Worm (Caenorhabditis elegans) whole organism, late embryonic: Measurements from ENCODE around the gene fbxa-174.
"Not testable (repeated sequence)": the region's sequence is repeated elsewhere in the genome, so short reads cannot be mapped to it uniquely, and the experiment has no call there.

Experiments
- C38D4.7 ChIP-seq: fragments of 200-800 bp; sonication (Bioruptor generic); optimal IDR thresholded peaks from 2 replicates; lab custom pipeline; 2018; ENCODE audit warnings: mild to moderate bottlenecking, missing genetic modification characterization, moderate library complexity, missing compliant biosample characterization
- F13H6.1 ChIP-seq: sonication (generic microtip); optimal IDR thresholded peaks from 2 replicates; lab custom pipeline; 2016; ENCODE audit warnings: missing genetic modification characterization, missing compliant biosample characterization
- K09A11.1 ChIP-seq: sonication (generic microtip); optimal IDR thresholded peaks from 2 replicates; lab custom pipeline; 2017; ENCODE audit warnings: antibody characterized with exemption, mild to moderate bottlenecking, missing genetic modification characterization, missing compliant biosample characterization; ENCODE audit not compliant: insufficient read depth
- Y22D7AL.16 ChIP-seq: sonication (generic microtip); optimal IDR thresholded peaks from 2 replicates; lab custom pipeline; 2016; ENCODE audit warnings: missing genetic modification characterization, missing compliant biosample characterization
- ama-1 ChIP-seq: fragments of 150-350 bp; optimal IDR thresholded peaks from 2 replicates; lab custom pipeline; 2014
- ceh-14 ChIP-seq: sonication (generic microtip); optimal IDR thresholded peaks from 2 replicates; lab custom pipeline; 2016; ENCODE audit warnings: missing genotype, missing genetic modification characterization, missing compliant biosample characterization
- ceh-18 ChIP-seq: sonication (generic microtip); optimal IDR thresholded peaks from 2 replicates; lab custom pipeline; 2016; ENCODE audit warnings: missing genetic modification characterization, missing compliant biosample characterization
- ceh-24 ChIP-seq: sonication (generic microtip); optimal IDR thresholded peaks from 2 replicates; lab custom pipeline; 2016; ENCODE audit warnings: mild to moderate bottlenecking, missing genetic modification characterization, missing compliant biosample characterization
- ceh-31 ChIP-seq: sonication (generic microtip); optimal IDR thresholded peaks from 2 replicates; lab custom pipeline; 2016; ENCODE audit warnings: missing genetic modification characterization, missing compliant biosample characterization
- ceh-34 ChIP-seq: sonication (generic microtip); optimal IDR thresholded peaks from 2 replicates; lab custom pipeline; 2016; ENCODE audit warnings: mild to moderate bottlenecking, missing genetic modification characterization, missing compliant biosample characterization
- ceh-45 ChIP-seq: fragments of 200-800 bp; sonication (Bioruptor generic); IDR thresholded peaks from 2 replicates; pipeline ENCODE4 v1.3.6; 2022; ENCODE audit warnings: missing genetic modification reagents, missing genetic modification characterization, missing compliant biosample characterization
- ceh-48 ChIP-seq: sonication (generic microtip); optimal IDR thresholded peaks from 2 replicates; lab custom pipeline; 2016; ENCODE audit warnings: missing genetic modification characterization, inconsistent platforms, missing compliant biosample characterization
- ceh-6 ChIP-seq: fragments of 200-800 bp; sonication (Bioruptor generic); optimal IDR thresholded peaks from 2 replicates; lab custom pipeline; 2018; ENCODE audit warnings: mild to moderate bottlenecking, missing genetic modification characterization, missing compliant biosample characterization
- che-1 ChIP-seq: sonication (generic microtip); optimal IDR thresholded peaks from 2 replicates; lab custom pipeline; 2016; ENCODE audit warnings: mild to moderate bottlenecking, missing genetic modification characterization, missing compliant biosample characterization
- dmd-4 ChIP-seq: sonication (generic microtip); optimal IDR thresholded peaks from 2 replicates; lab custom pipeline; 2016; ENCODE audit warnings: borderline replicate concordance, missing genetic modification characterization, missing compliant biosample characterization
- dve-1 ChIP-seq: sonication (generic microtip); optimal IDR thresholded peaks from 2 replicates; lab custom pipeline; 2017; ENCODE audit warnings: antibody characterized with exemption, mild to moderate bottlenecking, missing genetic modification characterization, missing compliant biosample characterization
- elt-2 ChIP-seq: sonication (generic microtip); optimal IDR thresholded peaks from 2 replicates; lab custom pipeline; 2016; ENCODE audit warnings: missing genetic modification reagents, missing genetic modification characterization, missing compliant biosample characterization
- elt-4 ChIP-seq: sonication (generic microtip); optimal IDR thresholded peaks from 2 replicates; lab custom pipeline; 2016; ENCODE audit warnings: missing genetic modification characterization, missing compliant biosample characterization
- eyg-1 ChIP-seq: sonication (generic microtip); optimal IDR thresholded peaks from 2 replicates; lab custom pipeline; 2016; ENCODE audit warnings: missing genotype, missing genetic modification characterization, missing compliant biosample characterization
- fkh-10 ChIP-seq: fragments of 150-350 bp; optimal IDR thresholded peaks from 2 replicates; lab custom pipeline; 2014; ENCODE audit warnings: missing biosample characterization, missing genetic modification reagents, missing genetic modification characterization
- hlh-13 ChIP-seq: fragments of 200-800 bp; sonication (Bioruptor generic); optimal IDR thresholded peaks from 2 replicates; lab custom pipeline; 2018; ENCODE audit warnings: mild to moderate bottlenecking, missing genetic modification characterization, missing compliant biosample characterization
- hlh-15 ChIP-seq: sonication (generic microtip); optimal IDR thresholded peaks from 2 replicates; lab custom pipeline; 2016; ENCODE audit warnings: missing genetic modification characterization, missing compliant biosample characterization
- hlh-6 ChIP-seq: sonication (generic microtip); optimal IDR thresholded peaks from 2 replicates; lab custom pipeline; 2016; ENCODE audit warnings: missing genotype, missing genetic modification characterization, missing compliant biosample characterization
- hlh-8 ChIP-seq: sonication (generic microtip); optimal IDR thresholded peaks from 2 replicates; lab custom pipeline; 2016; ENCODE audit warnings: missing genotype, missing genetic modification characterization, missing compliant biosample characterization
- lin-11 ChIP-seq: fragments of 200-800 bp; sonication (Bioruptor generic); optimal IDR thresholded peaks from 2 replicates; lab custom pipeline; 2018; ENCODE audit warnings: mild to moderate bottlenecking, missing genetic modification characterization, missing compliant biosample characterization
- mec-3 ChIP-seq: sonication (generic microtip); optimal IDR thresholded peaks from 2 replicates; lab custom pipeline; 2016; ENCODE audit warnings: borderline replicate concordance, missing genetic modification characterization, missing compliant biosample characterization
- nhr-11 ChIP-seq: fragments of 150-350 bp; optimal IDR thresholded peaks from 2 replicates; lab custom pipeline; 2014; ENCODE audit warnings: missing biosample characterization, missing genetic modification characterization
- npax-4 ChIP-seq: sonication (generic microtip); optimal IDR thresholded peaks from 2 replicates; lab custom pipeline; 2016; ENCODE audit warnings: missing genetic modification characterization, missing compliant biosample characterization
- pax-1 ChIP-seq: fragments of 150-350 bp; optimal IDR thresholded peaks from 2 replicates; lab custom pipeline; 2014; ENCODE audit warnings: missing biosample characterization, missing genetic modification characterization
- pha-2 ChIP-seq: sonication (generic microtip); optimal IDR thresholded peaks from 2 replicates; lab custom pipeline; 2017; ENCODE audit warnings: mild to moderate bottlenecking, missing genetic modification characterization, missing compliant biosample characterization
- pha-4 ChIP-seq: fragments of 150-350 bp; optimal IDR thresholded peaks from 2 replicates; lab custom pipeline; 2018; ENCODE audit warnings: missing biosample characterization, missing genetic modification reagents, missing genetic modification characterization
- pqm-1 ChIP-seq: sonication (generic microtip); optimal IDR thresholded peaks from 2 replicates; lab custom pipeline; 2016; ENCODE audit warnings: missing genetic modification characterization, missing compliant biosample characterization
- pros-1 ChIP-seq: fragments of 150-350 bp; optimal IDR thresholded peaks from 2 replicates; lab custom pipeline; 2014; ENCODE audit warnings: missing biosample characterization, missing genetic modification reagents, missing genetic modification characterization
- sdc-2 ChIP-seq: sonication (generic microtip); optimal IDR thresholded peaks from 2 replicates; lab custom pipeline; 2016; ENCODE audit warnings: missing genotype, missing genetic modification characterization, missing compliant biosample characterization
- sox-4 ChIP-seq: sonication (generic microtip); optimal IDR thresholded peaks from 2 replicates; lab custom pipeline; 2017; ENCODE audit warnings: mild to moderate bottlenecking, missing genetic modification characterization, inconsistent platforms, missing compliant biosample characterization
- syd-9 ChIP-seq: sonication (generic microtip); optimal IDR thresholded peaks from 2 replicates; lab custom pipeline; 2016; ENCODE audit warnings: mild to moderate bottlenecking, missing genetic modification characterization, moderate library complexity, missing compliant biosample characterization
- tbx-2 ChIP-seq: sonication (generic microtip); optimal IDR thresholded peaks from 2 replicates; lab custom pipeline; 2016; ENCODE audit warnings: missing genetic modification characterization, missing compliant biosample characterization
- ttx-3 ChIP-seq: sonication (generic microtip); optimal IDR thresholded peaks from 2 replicates; lab custom pipeline; 2016; ENCODE audit warnings: missing genetic modification reagents, missing genetic modification characterization, missing compliant biosample characterization
- unc-55 ChIP-seq: sonication (generic microtip); optimal IDR thresholded peaks from 2 replicates; lab custom pipeline; 2017; ENCODE audit warnings: missing biosample characterization, missing genetic modification reagents, missing genetic modification characterization
- unc-86 ChIP-seq: sonication (generic microtip); optimal IDR thresholded peaks from 2 replicates; lab custom pipeline; 2016; ENCODE audit warnings: missing genetic modification characterization, missing compliant biosample characterization
- zip-5 ChIP-seq: sonication (generic microtip); optimal IDR thresholded peaks from 2 replicates; lab custom pipeline; 2016; ENCODE audit warnings: missing genetic modification characterization, missing compliant biosample characterization

The fbxa-174 gene

DNA sequence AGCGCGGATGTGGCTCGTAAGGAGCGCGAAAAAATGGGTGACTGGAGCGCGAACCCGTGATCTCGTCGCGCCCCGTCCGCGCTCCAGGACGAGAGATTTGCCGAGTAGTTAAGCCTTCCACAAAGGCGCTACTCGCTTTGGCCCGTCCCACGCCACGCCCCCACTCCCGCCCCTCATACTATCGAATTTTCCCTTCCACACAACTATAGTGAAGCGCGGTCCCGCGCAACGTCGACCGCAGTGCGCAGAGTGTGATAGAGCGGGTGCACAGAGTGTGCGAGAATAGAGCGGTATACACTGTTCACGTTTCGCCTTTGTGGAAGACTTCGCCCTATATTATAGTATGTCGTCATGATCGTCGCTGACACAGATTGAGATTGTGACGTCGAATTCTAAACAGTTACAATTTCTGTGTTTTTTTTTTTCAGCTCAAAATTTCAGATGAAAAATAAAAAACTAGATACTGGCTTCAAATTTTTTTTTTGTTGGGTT is 26.1 kb upstream of the fbxa-174 start, which contains the start of gene fbxa-133:
Gene fbxa-133, plus strand, starts transcription at position 442 of the 492 bp plus-strand sequence.
- TF ChIP-seq npax-4 (tag; lab: Kevin White, UChicago); F13H6.1; pha-4 (tag; lab: Kevin White, UChicago): not testable (repeated sequence)
- TF ChIP-seq, all 69 proteins: peak for 0; not testable (repeated sequence) for 69

- TF ChIP-seq unc-86 (tag; lab: Kevin White, UChicago): no peak
- TF ChIP-seq K09A11.1: no peak
- no peak for TF ChIP-seq unc-55
- TF ChIP-seq syd-9 (tag; lab: Kevin White, UChicago): no peak
- no peak for TF ChIP-seq hlh-6 (tag; lab: Kevin White, UChicago)
- TF ChIP-seq hlh-8 (tag; lab: Kevin White, UChicago): no peak
- no peak for TF ChIP-seq ceh-45 (GFP tag; lab: Robert Waterston, UW)
- TF ChIP-seq ceh-6: no peak
- TF ChIP-seq ceh-48 (tag; lab: Kevin White, UChicago): no peak
- no peak for TF ChIP-seq nhr-11 (tag; lab: Kevin White, UChicago)
- no peak for TF ChIP-seq tbx-2
- no peak for TF ChIP-seq fkh-10 (GFP tag; lab: Kevin White, UChicago)
- TF ChIP-seq Y22D7AL.16 (tag; lab: Kevin White, UChicago): no peak
- no peak for TF ChIP-seq elt-4 (tag; lab: Kevin White, UChicago)
- TF ChIP-seq ceh-18 (tag; lab: Kevin White, UChicago): no peak
- TF ChIP-seq F13H6.1: no peak
- TF ChIP-seq ama-1 (lab: Kevin White, UChicago): no peak
These were observed 21.7 kb upstream of the fbxa-174 start for ce11 chrV:17580017-17580416.

ce11 chrV:17566850-17567249 is 8.6 kb upstream of the fbxa-174 start, which contains the start of gene C38D9.2:
Gene C38D9.2, plus strand, starts transcription at chrV:17567150.
- TF ChIP-seq mec-3 (tag; lab: Kevin White, UChicago): no peak
- no peak for TF ChIP-seq pros-1
- TF ChIP-seq pha-2 (tag; lab: Kevin White, UChicago): no peak
- TF ChIP-seq pqm-1 (tag; lab: Kevin White, UChicago): no peak
- no peak for TF ChIP-seq syd-9 (tag; lab: Kevin White, UChicago)
- TF ChIP-seq unc-55: no peak
- TF ChIP-seq dmd-4: no peak
- TF ChIP-seq hlh-13 (GFP tag; lab: Kevin White, UChicago): no peak
- TF ChIP-seq hlh-15 (tag; lab: Kevin White, UChicago): no peak
- no peak for TF ChIP-seq fkh-10 (GFP tag; lab: Kevin White, UChicago)
- TF ChIP-seq ceh-31 (tag; lab: Kevin White, UChicago): no peak
- TF ChIP-seq pax-1: no peak
- no peak for TF ChIP-seq pha-4 (tag; lab: Kevin White, UChicago)
- TF ChIP-seq dve-1: no peak
- no peak for TF ChIP-seq lin-11 (tag; lab: Kevin White, UChicago)
- TF ChIP-seq ceh-14 (tag; lab: Kevin White, UChicago): no peak
- TF ChIP-seq ceh-45 (GFP tag; lab: Robert Waterston, UW): no peak
- no peak for TF ChIP-seq C38D4.7
- no peak for TF ChIP-seq sox-4 (tag; lab: Kevin White, UChicago)
- TF ChIP-seq, all 69 proteins: peak for 0

- TF ChIP-seq che-1 (tag; lab: Kevin White, UChicago): no peak
- no peak for TF ChIP-seq eyg-1 (tag; lab: Kevin White, UChicago)
- no peak for TF ChIP-seq ceh-24 (tag; lab: Kevin White, UChicago)
- TF ChIP-seq mec-3 (tag; lab: Kevin White, UChicago): no peak
- TF ChIP-seq C38D4.7: no peak
- TF ChIP-seq ama-1 (lab: Kevin White, UChicago): no peak
- no peak for TF ChIP-seq pros-1
- TF ChIP-seq fkh-10 (GFP tag; lab: Kevin White, UChicago): no peak
- no peak for TF ChIP-seq ceh-45 (GFP tag; lab: Robert Waterston, UW)
- no peak for TF ChIP-seq zip-5 (tag; lab: Kevin White, UChicago)
- TF ChIP-seq elt-2 (tag; lab: Kevin White, UChicago): no peak
- TF ChIP-seq sdc-2: no peak
- TF ChIP-seq ceh-34 (tag; lab: Kevin White, UChicago): no peak
- no peak for TF ChIP-seq lin-11 (tag; lab: Kevin White, UChicago)
- TF ChIP-seq sox-4 (tag; lab: Kevin White, UChicago): no peak
- no peak for TF ChIP-seq unc-55
- no peak for TF ChIP-seq ttx-3
- TF ChIP-seq, all 69 proteins: peak for 0
These were observed 7.6 kb upstream of the fbxa-174 start, which contains the start of gene fbxa-171 for ce11 chrV:17565903-17566302. Gene fbxa-171, minus strand, starts transcription at chrV:17566003.
